Fruit fly (Drosophila melanogaster) S2 (cell line): ENCODE data around the gene mad2.
A peak's percentile ranks its signal among the peaks of the same experiment; 100 is the strongest.

Experiments
- CG8478 ChIP-seq: fragments of >200 bp; optimal IDR thresholded peaks from 2 replicates; lab custom pipeline; 2018
- CTCF ChIP-seq, 2 experiments: fragments of >200 bp; optimal IDR thresholded peaks; 2 replicates each; lab custom pipeline; 2018

mad2 gene

dm6 chr3L:5779476-5780401 lies 33.2 kb downstream of the mad2 start, which contains the start of the genes Myt1, PGRP-LD and Pmi:
Myt1 (minus strand) TSS chr3L:5779591.
PGRP-LD (plus strand) TSS chr3L:5780051.
Pmi (plus strand) TSS chr3L:5780051.
- no peak for TF ChIP-seq CTCF (optimal IDR thresholded peaks at IDR 0.05; lab: Kevin White, UChicago)
- TF ChIP-seq CG8478 (lab: Kevin White, UChicago) = no peak

- TF ChIP-seq CTCF (optimal IDR thresholded peaks at IDR 0.05; lab: Kevin White, UChicago) (no peak), CG8478 (lab: Kevin White, UChicago) (no peak)
These were observed 35.8 kb downstream of the mad2 start, which contains the start of gene vito for dm6 chr3L:5777114-5777513. vito (minus strand) TSS chr3L:5777333.

- TF ChIP-seq CTCF (optimal IDR thresholded peaks at IDR 0.05; lab: Kevin White, UChicago) = no peak
- TF ChIP-seq CG8478 (lab: Kevin White, UChicago) = no peak
These were observed 38.1 kb downstream of the mad2 start for dm6 chr3L:5774782-5775181.

- TF ChIP-seq CG8478 (lab: Kevin White, UChicago) = no peak
- peak; percentile 38 to 61 for TF ChIP-seq CTCF (optimal IDR thresholded peaks at IDR 0.05; lab: Kevin White, UChicago)
These were observed 42.0 kb downstream of the mad2 start for dm6 chr3L:5770817-5771425.

dm6 chr3L:5770113-5770798 lies 42.6 kb downstream of the mad2 start:
- no peak for TF ChIP-seq CTCF (optimal IDR thresholded peaks at IDR 0.05; lab: Kevin White, UChicago)
- TF ChIP-seq CG8478 (lab: Kevin White, UChicago) = no peak

- TF ChIP-seq CG8478 (lab: Kevin White, UChicago) (no peak), CTCF (optimal IDR thresholded peaks at IDR 0.05; lab: Kevin White, UChicago) (peak in 1 of 2 experiments; percentile 6)
These were observed 44.1 kb downstream of the mad2 start, which contains the start of the genes Ppat-Dpck and scny for dm6 chr3L:5768532-5769497. Ppat-Dpck (minus strand) TSS chr3L:5768794. scny (plus strand) TSS chr3L:5769002.

- TF ChIP-seq CG8478 (lab: Kevin White, UChicago) (no peak), CTCF (optimal IDR thresholded peaks at IDR 0.05; lab: Kevin White, UChicago) (no peak)
These were observed 47.1 kb downstream of the mad2 start, which contains the start of gene Txl for dm6 chr3L:5765844-5766200. Txl (plus strand) TSS chr3L:5765846.

dm6 chr3L:5764922-5765843 lies 47.7 kb downstream of the mad2 start, which contains the start of gene CG10576:
CG10576 (minus strand) TSS chr3L:5765702.
- no peak for TF ChIP-seq CG8478 (lab: Kevin White, UChicago)
- TF ChIP-seq CTCF (optimal IDR thresholded peaks at IDR 0.05; lab: Kevin White, UChicago) = peak; percentile 30 to 59
